Fruit fly (Drosophila melanogaster): ENCODE data around the gene Dd.

The Dd gene

DNA sequence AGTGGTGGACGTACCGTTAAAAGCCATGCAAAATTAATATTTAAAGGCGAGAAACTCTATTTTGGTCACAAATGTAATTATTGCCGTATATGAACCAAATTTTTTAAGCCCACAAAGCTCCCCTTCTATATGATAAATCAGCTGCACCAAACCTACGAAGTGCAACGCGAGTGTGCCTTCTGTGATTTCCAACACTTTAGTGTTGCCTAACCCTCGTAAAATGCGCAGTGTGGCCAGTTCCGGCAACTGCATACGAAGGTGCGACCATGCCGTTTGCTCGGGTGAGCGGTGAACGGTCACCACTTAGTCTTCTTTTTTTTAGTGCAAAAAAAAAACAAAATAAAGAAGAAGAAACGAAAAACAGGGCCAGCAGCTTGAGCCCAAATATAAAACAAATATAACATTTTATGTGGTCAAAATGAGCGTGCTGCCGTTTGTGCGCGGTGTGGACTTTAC, 15.7 kb upstream of the Dd start, which contains the start of the genes tty and fliI (continued):
- TF ChIP-seq bcd (GFP tag; optimal IDR thresholded peaks at IDR 0.05) (peak; percentile 83), odd (GFP tag; optimal IDR thresholded peaks at IDR 0.05) (no peak), CG9727 (GFP tag; optimal IDR thresholded peaks at IDR 0.05) (peak; percentile 79), CHES-1-like (GFP tag; optimal IDR thresholded peaks at IDR 0.05) (peak; percentile 85), CoRest (tag; optimal IDR thresholded peaks at IDR 0.05) (peak; percentile 80), trh (GFP tag; optimal IDR thresholded peaks at IDR 0.05) (peak; percentile 10), Antp (GFP tag; optimal IDR thresholded peaks at IDR 0.05) (peak; percentile 88), Ets65A (GFP tag) (peak; percentile 99), tin (GFP tag; optimal IDR thresholded peaks at IDR 0.05) (peak; percentile 74), CG13894 (tag; optimal IDR thresholded peaks at IDR 0.05) (peak; percentile 39), CG42726 (GFP tag; IDR thresholded peaks at IDR 0.05; ENCODE audit: partially characterized antibody) (0 out of 2 replicates have a peak, but pooled peaks have one; percentile 41), CG9437 (GFP tag; optimal IDR thresholded peaks at IDR 0.05) (peak; percentile 58), CG17802 (tag; optimal IDR thresholded peaks at IDR 0.05) (peak; percentile 48), MESR4 (GFP tag; optimal IDR thresholded peaks at IDR 0.05) (peak; percentile 70), CG17328 (GFP tag; IDR thresholded peaks at IDR 0.05) (peak; percentile 88), ken (GFP tag; IDR thresholded peaks at IDR 0.05) (peak; percentile 90), Hr51 (GFP tag; optimal IDR thresholded peaks at IDR 0.05) (peak; percentile 76 to 83), Doc3 (GFP tag; IDR thresholded peaks at IDR 0.05; ENCODE audit: partially characterized antibody) (0 out of 3 replicates have a peak, but pooled peaks have one; percentile 17), CG11093 (GFP tag; IDR thresholded peaks at IDR 0.05) (peak; percentile 86; the same call in 2 of the 3 replicates), CG12659 (GFP tag; optimal IDR thresholded peaks at IDR 0.05) (peak; percentile 88), CG4404 (GFP tag; IDR thresholded peaks at IDR 0.05) (peak; percentile 83), Hey (tag; optimal IDR thresholded peaks at IDR 0.05) (no peak), hkb (optimal IDR thresholded peaks at IDR 0.05) (no peak), hkb (GFP tag; IDR thresholded peaks at IDR 0.05) (peak; percentile 88), CG14014 (GFP tag; IDR thresholded peaks at IDR 0.05) (peak; percentile 83), dmrt11E (tag; optimal IDR thresholded peaks at IDR 0.05) (peak; percentile 65), jumu (GFP tag; optimal IDR thresholded peaks at IDR 0.05) (peak; percentile 85), CG12155 (GFP tag; optimal IDR thresholded peaks at IDR 0.05) (peak; percentile 78), crc (GFP tag; optimal IDR thresholded peaks at IDR 0.05) (peak; percentile 78), CG14710 (tag; optimal IDR thresholded peaks at IDR 0.05) (peak; percentile 77), row (GFP tag; IDR thresholded peaks at IDR 0.05) (peak; percentile 91), CG2199 (GFP tag; IDR thresholded peaks at IDR 0.05) (peak; percentile 78), CG17186 (GFP tag; optimal IDR thresholded peaks at IDR 0.05) (peak; percentile 68), CG6272 (GFP tag; IDR thresholded peaks at IDR 0.05) (peak; percentile 89), tll (GFP tag; optimal IDR thresholded peaks at IDR 0.05) (no peak), CG10654 (GFP tag; optimal IDR thresholded peaks at IDR 0.05) (peak; percentile 78), CG16863 (GFP tag; optimal IDR thresholded peaks at IDR 0.05) (peak; percentile 82), CG33213 (GFP tag; optimal IDR thresholded peaks at IDR 0.05) (peak; percentile 89), btn (GFP tag; optimal IDR thresholded peaks at IDR 0.05) (peak; percentile 67), CG34376 (GFP tag; optimal IDR thresholded peaks at IDR 0.05) (peak; percentile 58), Doc2 (GFP tag; IDR thresholded peaks at IDR 0.05) (peak; percentile 67), CG9876 (GFP tag; optimal IDR thresholded peaks at IDR 0.05) (peak; percentile 75), CG4820 (GFP tag; optimal IDR thresholded peaks at IDR 0.05) (peak; percentile 71), gro (GFP tag; optimal IDR thresholded peaks at IDR 0.05) (peak; percentile 84), CG16813 (GFP tag; IDR thresholded peaks at IDR 0.05; ENCODE audit: partially characterized antibody) (peak; percentile 52; the same call in 2 of the 3 replicates), GATAe (GFP tag; conservative IDR thresholded peaks at IDR 0.05) (peak; percentile 45; the same call in 1 of the 2 replicates), MTF-1 (GFP tag; optimal IDR thresholded peaks at IDR 0.05; ENCODE audit: borderline replicate concordance) (no peak), CG12236 (GFP tag; optimal IDR thresholded peaks at IDR 0.05) (peak; percentile 50), danr (GFP tag; IDR thresholded peaks at IDR 0.05) (peak; percentile 60; the same call in 1 of the 2 replicates), Chrac-16 (GFP tag; optimal IDR thresholded peaks at IDR 0.05) (peak; percentile 73)

Data from whole organism, embryonic.